Worm (Caenorhabditis elegans): ENCODE data around the gene npr-24.

DNA sequence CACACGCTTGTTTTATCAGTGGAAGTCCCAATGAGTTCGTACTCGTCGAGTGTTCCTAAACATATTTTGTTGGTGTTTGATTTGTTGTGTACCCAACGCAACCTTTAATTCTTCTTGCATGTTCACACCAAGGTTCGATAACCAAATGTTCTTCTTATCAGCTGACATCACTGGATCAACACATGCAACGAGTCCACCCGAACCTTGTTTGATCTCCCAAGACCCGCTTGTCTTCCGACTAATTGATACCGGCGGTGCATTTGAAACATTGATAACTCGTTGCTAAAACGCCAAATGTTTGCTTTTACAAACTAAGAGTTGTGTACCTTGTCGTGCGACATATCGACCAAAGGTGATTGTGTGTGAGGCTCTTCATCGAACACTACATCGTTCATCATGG, 14.9 kb downstream of the npr-24 start:
- TF ChIP-seq nhr-10 (tag; optimal IDR thresholded peaks at IDR 0.05): no peak
- TF ChIP-seq F44E2.7 (GFP tag; IDR thresholded peaks at IDR 0.05): no peak
- TF ChIP-seq egl-27 (tag; optimal IDR thresholded peaks at IDR 0.05): no peak

Measured in whole organism, L4 larva.